Worm (Caenorhabditis elegans) whole organism, L4 larva: ENCODE results near the gene Y49F6B.20.

ENCODE experiments used
- T26A8.4 ChIP-seq: fragments of 200-800 bp; sonication (Bioruptor generic); IDR thresholded peaks from 2 replicates; pipeline ENCODE4 v1.3.6; 2022; ENCODE audit warnings: missing genetic modification characterization, missing compliant biosample characterization
- ceh-44 ChIP-seq: fragments of 200-800 bp; sonication (Bioruptor generic); IDR thresholded peaks from 2 replicates; pipeline ENCODE4 v1.3.6; 2022; ENCODE audit warnings: missing genetic modification reagents, missing genetic modification characterization, missing compliant biosample characterization
- jun-1 ChIP-seq: fragments of 150-350 bp; optimal IDR thresholded peaks from 2 replicates; lab custom pipeline; 2014; ENCODE audit warnings: missing biosample characterization, missing genetic modification reagents, missing genetic modification characterization
- lin-39 ChIP-seq: fragments of 150-350 bp; optimal IDR thresholded peaks from 2 replicates; lab custom pipeline; 2014; ENCODE audit warnings: missing biosample characterization, missing genetic modification reagents, missing genetic modification characterization
- mdl-1 ChIP-seq, 2 experiments: fragments of 150-350 bp in 1 of 2; sonication (generic microtip) in 1 of 2; optimal IDR thresholded peaks; 2 replicates each; lab custom pipeline; 2014 to 2017; ENCODE audit warnings: missing biosample characterization in 2 of 2, missing genetic modification characterization in 2 of 2

DNA sequence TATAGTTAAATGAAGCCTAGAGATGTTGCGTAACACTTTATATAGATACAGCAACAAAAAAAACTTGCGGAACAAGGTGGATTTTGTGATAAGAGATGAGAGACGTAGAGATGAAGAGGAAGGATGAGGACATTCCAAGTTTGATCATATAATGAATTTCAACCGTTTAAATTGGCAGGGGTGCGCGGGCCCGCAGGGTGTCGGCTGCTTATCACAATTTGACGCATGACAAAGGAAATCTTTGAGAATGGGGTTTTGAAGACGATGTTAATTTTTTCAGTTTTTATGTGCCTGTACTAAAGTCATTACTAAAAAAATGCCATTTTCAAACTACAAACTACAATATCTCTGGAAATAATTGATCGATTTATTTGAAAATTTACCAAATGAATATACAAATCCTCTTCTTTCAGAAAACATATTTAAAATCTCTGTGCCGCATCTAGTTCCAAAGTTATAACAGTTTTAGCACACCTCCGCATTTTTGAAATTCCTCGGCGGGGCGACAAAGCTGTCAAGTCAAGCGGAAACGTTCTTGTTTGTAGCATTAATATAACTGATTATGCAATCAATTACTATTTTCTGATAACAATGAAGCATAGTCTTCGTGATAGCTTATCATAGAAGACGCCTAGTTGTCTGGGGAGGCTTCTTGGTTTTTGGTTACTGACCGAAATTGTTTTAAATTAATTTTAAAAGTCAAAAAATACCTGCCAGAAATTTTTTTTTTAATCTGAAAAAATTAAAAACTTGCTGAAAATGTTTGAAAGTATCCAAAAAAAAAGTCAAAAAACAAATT lies 30.4 kb downstream of the Y49F6B.20 start:
- TF ChIP-seq mdl-1 (tag; optimal IDR thresholded peaks at IDR 0.05; lab: Kevin White, UChicago), result no peak
- no peak for TF ChIP-seq lin-39 (tag; lab: Kevin White, UChicago)
- no peak for TF ChIP-seq T26A8.4 (GFP tag; lab: Robert Waterston, UW)
- no peak for TF ChIP-seq ceh-44
- TF ChIP-seq jun-1, result no peak
